Worm (Caenorhabditis elegans) whole organism, young adult: ENCODE data around the gene C14C10.2.

Experiments used
- B0035.1 ChIP-seq: sonication (generic microtip); optimal IDR thresholded peaks from 2 replicates; lab custom pipeline; 2016; ENCODE audit warnings: missing genetic modification characterization, mild to moderate bottlenecking, missing compliant biosample characterization, missing genotype, missing genetic modification reagents
- B0336.3 ChIP-seq: fragments of 200-800 bp; sonication (Bioruptor generic); IDR thresholded peaks from 2 replicates; pipeline ENCODE4 v1.3.6; 2022; ENCODE audit warnings: missing genetic modification characterization, missing compliant biosample characterization
- C06A6.2 ChIP-seq: fragments of 200-800 bp; sonication (Bioruptor generic); conservative IDR thresholded peaks from 2 replicates; pipeline ENCODE4 v1.3.6; 2022; ENCODE audit warnings: missing genetic modification characterization, missing compliant biosample characterization
- F22D6.2 ChIP-seq: sonication (generic microtip); optimal IDR thresholded peaks from 2 replicates; lab custom pipeline; 2016; ENCODE audit warnings: mild to moderate bottlenecking, missing genetic modification characterization, missing compliant biosample characterization
- F55B11.4 ChIP-seq: sonication (generic microtip); optimal IDR thresholded peaks from 2 replicates; lab custom pipeline; 2016; ENCODE audit warnings: missing compliant biosample characterization, missing genetic modification characterization, borderline replicate concordance; ENCODE audit not compliant: insufficient read depth
- F57A8.1 ChIP-seq: fragments of 200-800 bp; sonication (Bioruptor generic); optimal IDR thresholded peaks from 2 replicates; lab custom pipeline; 2018; ENCODE audit warnings: mild to moderate bottlenecking, missing genetic modification characterization, moderate library complexity, missing compliant biosample characterization
- K12H6.12 ChIP-seq: fragments of 200-800 bp; sonication (Bioruptor generic); optimal IDR thresholded peaks from 2 replicates; lab custom pipeline; 2018; ENCODE audit warnings: mild to moderate bottlenecking, missing genetic modification characterization, missing compliant biosample characterization
- Y56A3A.18 ChIP-seq: fragments of 200-800 bp; sonication (Bioruptor generic); IDR thresholded peaks from 2 replicates; pipeline ENCODE4 v1.3.6; 2022; ENCODE audit warnings: missing genetic modification reagents, missing genetic modification characterization, missing compliant biosample characterization
- ZK185.1 ChIP-seq: sonication (generic microtip); optimal IDR thresholded peaks from 2 replicates; lab custom pipeline; 2016; ENCODE audit warnings: mild to moderate bottlenecking, missing genetic modification characterization, missing compliant biosample characterization; ENCODE audit not compliant: poor library complexity, severe bottlenecking
- akir-1 ChIP-seq: fragments of 200-800 bp; sonication (Bioruptor generic); optimal IDR thresholded peaks from 2 replicates; lab custom pipeline; 2018; ENCODE audit warnings: mild to moderate bottlenecking, missing genetic modification characterization, moderate library complexity, missing compliant biosample characterization
- atf-7 ChIP-seq: sonication (generic microtip); optimal IDR thresholded peaks from 2 replicates; lab custom pipeline; 2017; ENCODE audit warnings: mild to moderate bottlenecking, missing genetic modification characterization, missing compliant biosample characterization
- attf-3 ChIP-seq: fragments of 200-800 bp; sonication (Bioruptor generic); conservative IDR thresholded peaks from 2 replicates; pipeline ENCODE4 v1.3.6; 2022; ENCODE audit warnings: missing genetic modification reagents, missing genetic modification characterization, missing compliant biosample characterization
- attf-5 ChIP-seq: fragments of 200-800 bp; sonication (Bioruptor generic); optimal IDR thresholded peaks from 2 replicates; lab custom pipeline; 2018; ENCODE audit warnings: mild to moderate bottlenecking, missing genetic modification characterization, missing compliant biosample characterization
- ccch-3 ChIP-seq: fragments of 200-800 bp; sonication (Bioruptor generic); optimal IDR thresholded peaks from 2 replicates; lab custom pipeline; 2018; ENCODE audit warnings: mild to moderate bottlenecking, missing genetic modification characterization, missing compliant biosample characterization
- cebp-2 ChIP-seq: fragments of 200-800 bp; sonication (Bioruptor generic); IDR thresholded peaks from 2 replicates; pipeline ENCODE4 v1.3.6; 2022; ENCODE audit warnings: missing genetic modification characterization, missing compliant biosample characterization
- dpl-1 ChIP-seq: fragments of 150-350 bp; optimal IDR thresholded peaks from 2 replicates; lab custom pipeline; 2014; ENCODE audit warnings: missing biosample characterization, missing genetic modification reagents, missing genetic modification characterization
- ets-4 ChIP-seq: fragments of 200-800 bp; sonication (Bioruptor generic); optimal IDR thresholded peaks from 2 replicates; lab custom pipeline; 2018; ENCODE audit warnings: mild to moderate bottlenecking, missing genetic modification characterization, missing compliant biosample characterization
- gei-17 ChIP-seq: fragments of 200-800 bp; sonication (Bioruptor generic); optimal IDR thresholded peaks from 2 replicates; lab custom pipeline; 2018; ENCODE audit warnings: mild to moderate bottlenecking, missing genetic modification characterization, missing compliant biosample characterization
- him-1 ChIP-seq: sonication (generic microtip); optimal IDR thresholded peaks from 2 replicates; lab custom pipeline; 2016; ENCODE audit warnings: missing genotype, missing genetic modification reagents, missing genetic modification characterization, missing compliant biosample characterization
- hlh-26 ChIP-seq: fragments of 200-800 bp; sonication (Bioruptor generic); conservative IDR thresholded peaks from 2 replicates; pipeline ENCODE4 v1.3.6; 2022; ENCODE audit warnings: missing genetic modification reagents, missing genetic modification characterization, missing compliant biosample characterization
- let-607 ChIP-seq, 2 experiments: fragments of 200-800 bp in 1 of 2; sonication (Bioruptor generic) in 1 of 2; sonication (generic microtip) in 1 of 2; optimal IDR thresholded peaks; 2 replicates each; lab custom pipeline; 2016 to 2018; ENCODE audit warnings: mild to moderate bottlenecking in 2 of 2, missing compliant biosample characterization in 2 of 2, missing genetic modification characterization in 2 of 2, moderate library complexity in 2 of 2, missing genotype in 1 of 2
- lin-40 ChIP-seq: sonication (generic microtip); optimal IDR thresholded peaks from 2 replicates; lab custom pipeline; 2016; ENCODE audit warnings: missing genetic modification characterization, mild to moderate bottlenecking, missing compliant biosample characterization, missing genotype, missing genetic modification reagents
- lsl-1 ChIP-seq: fragments of 200-800 bp; sonication (Bioruptor generic); optimal IDR thresholded peaks from 2 replicates; lab custom pipeline; 2018; ENCODE audit warnings: mild to moderate bottlenecking, missing genetic modification characterization, moderate library complexity, missing compliant biosample characterization
- madf-6 ChIP-seq: fragments of 200-800 bp; sonication (Bioruptor generic); IDR thresholded peaks from 2 replicates; pipeline ENCODE4 v1.3.6; 2022; ENCODE audit warnings: missing genetic modification reagents, missing genetic modification characterization, missing compliant biosample characterization
- madf-8 ChIP-seq: fragments of 200-800 bp; sonication (Bioruptor generic); conservative IDR thresholded peaks from 2 replicates; pipeline ENCODE4 v1.3.6; 2022; ENCODE audit warnings: missing genetic modification reagents, missing genetic modification characterization, missing compliant biosample characterization
- mcd-1 ChIP-seq: fragments of 200-800 bp; sonication (Bioruptor generic); IDR thresholded peaks from 2 replicates; pipeline ENCODE4 v1.3.6; 2022; ENCODE audit warnings: missing genetic modification reagents, missing genetic modification characterization, missing compliant biosample characterization
- nfyb-1 ChIP-seq: fragments of 200-800 bp; sonication (Bioruptor generic); IDR thresholded peaks from 2 replicates; pipeline ENCODE4 v1.3.6; 2022; ENCODE audit warnings: missing genetic modification reagents, missing genetic modification characterization, missing compliant biosample characterization
- nhr-120 ChIP-seq: fragments of 200-800 bp; sonication (Bioruptor generic); IDR thresholded peaks from 2 replicates; pipeline ENCODE4 v1.3.6; 2022; ENCODE audit warnings: missing genetic modification characterization, missing compliant biosample characterization
- nhr-179 ChIP-seq: sonication (generic microtip); optimal IDR thresholded peaks from 2 replicates; lab custom pipeline; 2016; ENCODE audit warnings: mild to moderate bottlenecking, missing genetic modification characterization, missing compliant biosample characterization
- pha-4 ChIP-seq: fragments of 150-350 bp; sonication (generic microtip); optimal IDR thresholded peaks from 2 replicates; lab custom pipeline; 2014; ENCODE audit warnings: missing biosample characterization, missing genetic modification reagents, missing genetic modification characterization
- rec-8 ChIP-seq, 2 experiments: sonication (generic microtip); optimal IDR thresholded peaks; 2 replicates each; lab custom pipeline; 2016; ENCODE audit warnings: mild to moderate bottlenecking in 2 of 2, missing genetic modification characterization in 2 of 2, missing genetic modification reagents in 2 of 2, missing genotype in 2 of 2, missing biosample characterization in 1 of 2, missing compliant biosample characterization in 1 of 2, moderate library complexity in 1 of 2
- repo-1 ChIP-seq: sonication (generic microtip); optimal IDR thresholded peaks from 2 replicates; lab custom pipeline; 2017; ENCODE audit warnings: mild to moderate bottlenecking, missing genetic modification characterization, missing compliant biosample characterization
- sdz-38 ChIP-seq: sonication (generic microtip); optimal IDR thresholded peaks from 2 replicates; lab custom pipeline; 2016; ENCODE audit warnings: missing genotype, missing genetic modification characterization, missing compliant biosample characterization
- snpc-1.1 ChIP-seq: sonication (generic microtip); optimal IDR thresholded peaks from 2 replicates; lab custom pipeline; 2017; ENCODE audit warnings: missing genetic modification characterization, mild to moderate bottlenecking, missing compliant biosample characterization, antibody characterized with exemption, moderate library complexity, missing genotype, missing genetic modification reagents; ENCODE audit not compliant: insufficient read depth
- tbx-9 ChIP-seq: sonication (generic microtip); optimal IDR thresholded peaks from 2 replicates; lab custom pipeline; 2016; ENCODE audit warnings: borderline replicate concordance, missing genetic modification characterization, inconsistent platforms, missing compliant biosample characterization
- unc-62 ChIP-seq: fragments of 150-350 bp; optimal IDR thresholded peaks from 2 replicates; lab custom pipeline; 2014; ENCODE audit warnings: missing biosample characterization, missing genetic modification reagents, missing genetic modification characterization
- zim-3 ChIP-seq: sonication (generic microtip); optimal IDR thresholded peaks from 2 replicates; lab custom pipeline; 2017; ENCODE audit warnings: mild to moderate bottlenecking, missing genetic modification characterization, moderate library complexity, missing compliant biosample characterization
- ztf-18 ChIP-seq: sonication (generic microtip); optimal IDR thresholded peaks from 2 replicates; lab custom pipeline; 2016; ENCODE audit warnings: missing genotype, mild to moderate bottlenecking, missing genetic modification characterization, missing compliant biosample characterization

Gene C14C10.2

ce11 chrV:12567312-12567711, 25.0 kb downstream of the C14C10.2 start:
- TF ChIP-seq zim-3 (no peak), ztf-18 (tag; lab: Kevin White, UChicago) (no peak), him-1 (tag; lab: Kevin White, UChicago) (no peak), B0336.3 (GFP tag; lab: Robert Waterston, UW) (no peak), snpc-1.1 (tag; lab: Kevin White, UChicago) (no peak), akir-1 (GFP tag; lab: Kevin White, UChicago) (no peak), nhr-179 (tag; lab: Kevin White, UChicago) (no peak), mcd-1 (GFP tag; lab: Robert Waterston, UW) (no peak), tbx-9 (tag; lab: Kevin White, UChicago) (no peak), cebp-2 (GFP tag; lab: Robert Waterston, UW) (no peak), nfyb-1 (GFP tag; lab: Robert Waterston, UW) (no peak), madf-8 (GFP tag; lab: Robert Waterston, UW) (no peak), attf-5 (GFP tag; lab: Kevin White, UChicago) (no peak), Y56A3A.18 (GFP tag; lab: Robert Waterston, UW) (no peak)

ce11 chrV:12564902-12565301, 27.4 kb downstream of the C14C10.2 start:
- TF ChIP-seq B0035.1 (no peak), nhr-120 (no peak), atf-7 (no peak), F57A8.1 (GFP tag; lab: Kevin White, UChicago) (no peak), attf-3 (GFP tag; lab: Robert Waterston, UW) (no peak), pha-4 (tag; lab: Kevin White, UChicago) (no peak), repo-1 (tag; lab: Kevin White, UChicago) (no peak), let-607 (tag; optimal IDR thresholded peaks at IDR 0.05; lab: Kevin White, UChicago) (no peak), gei-17 (GFP tag; lab: Kevin White, UChicago) (no peak), sdz-38 (tag; lab: Kevin White, UChicago) (no peak), K12H6.12 (tag; lab: Kevin White, UChicago) (no peak), ccch-3 (no peak), F22D6.2 (no peak), lsl-1 (no peak), unc-62 (GFP tag; lab: Kevin White, UChicago) (no peak), C06A6.2 (GFP tag; lab: Robert Waterston, UW) (no peak), ets-4 (GFP tag; lab: Kevin White, UChicago) (no peak), ZK185.1 (tag; lab: Kevin White, UChicago) (no peak), madf-8 (GFP tag; lab: Robert Waterston, UW) (no peak)

- TF ChIP-seq lin-40 (tag; lab: Kevin White, UChicago): no peak
- TF ChIP-seq rec-8 (tag; optimal IDR thresholded peaks at IDR 0.05; lab: Kevin White, UChicago): no peak
- no peak for TF ChIP-seq dpl-1 (GFP tag; lab: Kevin White, UChicago)
- no peak for TF ChIP-seq madf-6 (GFP tag; lab: Robert Waterston, UW)
- TF ChIP-seq F55B11.4 (tag; lab: Kevin White, UChicago): no peak
- no peak for TF ChIP-seq nhr-120
- no peak for TF ChIP-seq zim-3
- no peak for TF ChIP-seq hlh-26 (GFP tag; lab: Robert Waterston, UW)
- TF ChIP-seq attf-3 (GFP tag; lab: Robert Waterston, UW): no peak
- no peak for TF ChIP-seq K12H6.12 (tag; lab: Kevin White, UChicago)
Measured at ce11 chrV:12563187-12563586, 29.1 kb downstream of the C14C10.2 start, which contains the start of gene mrps-5. Gene mrps-5, plus strand, starts transcription at chrV:12563487.
